Worm (Caenorhabditis elegans): Measurements from ENCODE around the gene dhs-17.
A peak's percentile ranks its signal among the peaks of the same experiment; 100 is the strongest.

Gene dhs-17

ce11 chrV:6043275-6044271, 9.0 kb upstream of the dhs-17 start, which contains the start of gene cpi-2 (continued):
- TF ChIP-seq zip-11 (GFP tag; IDR thresholded peaks at IDR 0.05) (no peak), nhr-237 (tag; optimal IDR thresholded peaks at IDR 0.05) (no peak), ceh-20 (GFP tag; IDR thresholded peaks at IDR 0.05) (no peak), nhr-111 (GFP tag; optimal IDR thresholded peaks at IDR 0.05) (no peak), ceh-28 (tag; optimal IDR thresholded peaks at IDR 0.05) (peak; percentile 67), madf-9 (GFP tag; conservative IDR thresholded peaks at IDR 0.05) (no peak), zfp-2 (tag; optimal IDR thresholded peaks at IDR 0.05) (no peak), egl-27 (tag; optimal IDR thresholded peaks at IDR 0.05) (no peak), spr-3 (GFP tag; optimal IDR thresholded peaks at IDR 0.05) (no peak), mes-2 (tag; optimal IDR thresholded peaks at IDR 0.05; ENCODE audit: poor library complexity, severe bottlenecking) (peak; percentile 54), set-16 (GFP tag; IDR thresholded peaks at IDR 0.05) (no peak), ctbp-1 (GFP tag; IDR thresholded peaks at IDR 0.05) (no peak), ceh-82 (tag; optimal IDR thresholded peaks at IDR 0.05) (no peak), spr-1 (tag; optimal IDR thresholded peaks at IDR 0.05) (no peak), mdt-29 (GFP tag; IDR thresholded peaks at IDR 0.05) (no peak), lin-15B (tag; optimal IDR thresholded peaks at IDR 0.05) (no peak), pha-4 (GFP tag; IDR thresholded peaks at IDR 0.05) (no peak), pha-4 (tag; optimal IDR thresholded peaks at IDR 0.05) (peak; percentile 67), lin-13 (GFP tag; optimal IDR thresholded peaks at IDR 0.05) (no peak), ceh-32 (tag; optimal IDR thresholded peaks at IDR 0.05; ENCODE audit: poor library complexity) (no peak), nhr-42 (GFP tag; IDR thresholded peaks at IDR 0.05) (no peak), nhr-41 (GFP tag; IDR thresholded peaks at IDR 0.05) (no peak), ama-1 (optimal IDR thresholded peaks at IDR 0.05) (peak; percentile 24), unc-130 (GFP tag; optimal IDR thresholded peaks at IDR 0.05) (no peak), nhr-11 (tag; optimal IDR thresholded peaks at IDR 0.05) (no peak), saeg-2 (GFP tag; IDR thresholded peaks at IDR 0.05) (no peak), nhr-77 (tag; optimal IDR thresholded peaks at IDR 0.05) (no peak), dmd-9 (GFP tag; IDR thresholded peaks at IDR 0.05) (no peak), cey-2 (tag; optimal IDR thresholded peaks at IDR 0.05; ENCODE audit: borderline replicate concordance, insufficient read depth) (no peak), Y105C5A.15 (GFP tag; IDR thresholded peaks at IDR 0.05) (no peak), D1046.2 (GFP tag; IDR thresholded peaks at IDR 0.05) (no peak), lin-29 (GFP tag; IDR thresholded peaks at IDR 0.05) (no peak), T26A8.4 (GFP tag; IDR thresholded peaks at IDR 0.05) (no peak), hif-1 (tag; optimal IDR thresholded peaks at IDR 0.05) (peak in 1 of 2 experiments; percentile 24), attf-4 (tag; optimal IDR thresholded peaks at IDR 0.05) (no peak), nhr-48 (tag; optimal IDR thresholded peaks at IDR 0.05) (peak; percentile 16), nhr-25 (tag; optimal IDR thresholded peaks at IDR 0.05; ENCODE audit: borderline replicate concordance, insufficient read depth) (no peak), hlh-30 (tag; optimal IDR thresholded peaks at IDR 0.05; ENCODE audit: insufficient read depth) (peak; percentile 87), egl-43 (GFP tag; IDR thresholded peaks at IDR 0.05) (no peak), madf-5 (GFP tag; IDR thresholded peaks at IDR 0.05) (no peak), nhr-6 (tag; optimal IDR thresholded peaks at IDR 0.05) (peak; percentile 67), Y75B8A.6 (GFP tag; IDR thresholded peaks at IDR 0.05) (no peak), nhr-10 (tag; optimal IDR thresholded peaks at IDR 0.05) (no peak), zip-2 (tag; optimal IDR thresholded peaks at IDR 0.05) (no peak), pqm-1 (tag; optimal IDR thresholded peaks at IDR 0.05) (no peak), zag-1 (tag; optimal IDR thresholded peaks at IDR 0.05) (no peak), ztf-7 (tag; optimal IDR thresholded peaks at IDR 0.05) (peak; percentile 36), F44E2.7 (GFP tag; IDR thresholded peaks at IDR 0.05) (no peak), lim-7 (GFP tag; IDR thresholded peaks at IDR 0.05) (no peak), daf-19 (GFP tag; conservative IDR thresholded peaks at IDR 0.05) (no peak)

All from whole organism, L4 larva.